Worm (Caenorhabditis elegans): Measurements from ENCODE around the gene cht-4.

Gene cht-4

ce11 chrIII:1652181-1652580, 5.1 kb downstream of the cht-4 start, which contains the start of gene Y22D7AL.1:
Gene Y22D7AL.1 (plus strand): TSS chrIII:1652481.
- no peak for TF ChIP-seq mec-3 (tag; optimal IDR thresholded peaks at IDR 0.05; ENCODE audit: borderline replicate concordance)
- no peak for TF ChIP-seq lim-6 (tag; optimal IDR thresholded peaks at IDR 0.05)
- no peak for TF ChIP-seq pat-9 (tag; optimal IDR thresholded peaks at IDR 0.05)
- no peak for TF ChIP-seq eyg-1 (tag; optimal IDR thresholded peaks at IDR 0.05)
- TF ChIP-seq che-1 (tag; optimal IDR thresholded peaks at IDR 0.05) = no peak

DNA sequence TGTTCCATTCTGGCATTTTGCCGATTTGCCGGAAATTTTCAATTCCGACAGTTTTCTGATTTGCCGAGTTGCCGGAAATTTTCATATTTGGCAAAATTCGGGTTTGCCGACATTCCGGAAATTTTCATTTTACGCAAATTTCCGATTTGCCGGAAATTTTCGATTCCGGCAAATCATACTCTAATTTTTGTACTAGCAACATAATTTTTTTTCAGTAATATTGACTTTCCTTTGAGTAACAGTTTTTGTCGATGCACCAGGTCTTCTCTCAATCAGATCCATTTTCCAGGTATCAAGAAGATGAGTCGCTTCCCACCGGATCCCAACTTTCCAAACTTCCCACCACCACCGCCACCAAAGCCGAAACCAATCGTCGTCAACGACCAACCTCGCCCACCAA, 16.1 kb downstream of the cht-4 start, which contains the start of gene Y22D7AL.3:
Y22D7AL.3 (plus strand) TSS at position 301 of the 400 bp plus-strand sequence.
- no peak for TF ChIP-seq C38D4.7 (GFP tag; optimal IDR thresholded peaks at IDR 0.05)

- TF ChIP-seq hlh-15 (tag; optimal IDR thresholded peaks at IDR 0.05) = no peak
- no peak for TF ChIP-seq pqm-1 (tag; optimal IDR thresholded peaks at IDR 0.05)
- TF ChIP-seq pha-2 (tag; optimal IDR thresholded peaks at IDR 0.05) = no peak
- TF ChIP-seq ceh-22 (tag; optimal IDR thresholded peaks at IDR 0.05) = no peak
- no peak for TF ChIP-seq ceh-31 (tag; optimal IDR thresholded peaks at IDR 0.05)
- TF ChIP-seq K02D7.2 (tag; optimal IDR thresholded peaks at IDR 0.05) = no peak
Observed at ce11 chrIII:1638345-1638744, 18.9 kb downstream of the cht-4 start.

DNA sequence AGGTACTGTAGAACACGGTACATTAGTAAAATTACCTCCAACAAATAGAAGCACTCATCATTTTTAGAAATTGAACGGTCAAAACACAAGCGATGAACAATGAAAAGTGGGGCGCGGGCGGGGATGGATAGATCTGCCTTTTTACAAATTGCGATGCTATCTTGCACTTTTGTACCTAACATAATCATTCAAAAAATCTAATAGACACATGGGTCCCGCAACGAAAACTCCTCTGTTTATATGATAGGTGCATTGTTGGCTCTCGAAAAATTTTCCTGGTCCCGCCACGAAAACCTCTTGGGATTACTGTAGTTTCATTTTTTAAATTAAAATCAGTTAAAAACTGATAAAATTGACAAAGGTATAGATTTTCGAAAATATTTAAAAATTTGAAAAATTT, 23.0 kb downstream of the cht-4 start, which contains the start of gene Y22D7AL.11:
Y22D7AL.11 (minus strand) TSS at position 101 of the 400 bp plus-strand sequence.
- no peak for TF ChIP-seq hlh-30 (tag; optimal IDR thresholded peaks at IDR 0.05; ENCODE audit: insufficient read depth)
- no peak for TF ChIP-seq ceh-6 (GFP tag; optimal IDR thresholded peaks at IDR 0.05)
- no peak for TF ChIP-seq ceh-14 (tag; optimal IDR thresholded peaks at IDR 0.05)
- TF ChIP-seq gmeb-2 (tag; optimal IDR thresholded peaks at IDR 0.05) = no peak
- TF ChIP-seq pha-2 (tag; optimal IDR thresholded peaks at IDR 0.05) = no peak
- no peak for TF ChIP-seq unc-86 (tag; optimal IDR thresholded peaks at IDR 0.05)
- TF ChIP-seq odd-2 (tag; optimal IDR thresholded peaks at IDR 0.05) = no peak
- TF ChIP-seq zip-5 (tag; optimal IDR thresholded peaks at IDR 0.05) = no peak
- TF ChIP-seq sox-4 (tag; optimal IDR thresholded peaks at IDR 0.05) = no peak
- TF ChIP-seq ceh-45 (GFP tag; IDR thresholded peaks at IDR 0.05) = no peak
- TF ChIP-seq syd-9 (tag; optimal IDR thresholded peaks at IDR 0.05) = no peak
- no peak for TF ChIP-seq dve-1 (tag; optimal IDR thresholded peaks at IDR 0.05)
- TF ChIP-seq npax-4 (tag; optimal IDR thresholded peaks at IDR 0.05) = no peak
- no peak for TF ChIP-seq mec-3 (tag; optimal IDR thresholded peaks at IDR 0.05; ENCODE audit: borderline replicate concordance)
- TF ChIP-seq unc-42 (tag; optimal IDR thresholded peaks at IDR 0.05) = no peak

DNA sequence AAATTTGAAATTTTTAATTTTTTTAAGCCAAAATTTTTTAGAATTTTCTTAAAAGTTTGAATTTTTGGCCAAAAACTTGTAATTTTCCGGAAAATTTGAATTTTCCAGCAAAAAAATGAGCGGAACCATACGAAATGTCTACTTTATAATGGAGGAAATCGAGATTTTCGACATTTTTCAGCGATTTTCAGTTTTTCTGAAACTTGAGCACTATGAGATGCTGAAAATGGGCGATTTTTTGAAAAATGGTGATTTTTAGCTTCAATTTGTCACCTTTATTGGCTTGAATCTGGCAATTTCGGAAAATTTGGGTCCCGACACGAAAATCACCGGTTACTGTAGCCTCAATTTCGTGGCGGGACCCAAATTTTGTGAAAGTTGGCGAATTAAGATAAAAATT, 30.8 kb downstream of the cht-4 start, which contains the start of gene Y22D7AL.4:
Y22D7AL.4 (plus strand) TSS at position 109 of the 400 bp plus-strand sequence.
- TF ChIP-seq npax-4 (tag; optimal IDR thresholded peaks at IDR 0.05) (no peak), ceh-9 (tag; optimal IDR thresholded peaks at IDR 0.05) (no peak)

DNA sequence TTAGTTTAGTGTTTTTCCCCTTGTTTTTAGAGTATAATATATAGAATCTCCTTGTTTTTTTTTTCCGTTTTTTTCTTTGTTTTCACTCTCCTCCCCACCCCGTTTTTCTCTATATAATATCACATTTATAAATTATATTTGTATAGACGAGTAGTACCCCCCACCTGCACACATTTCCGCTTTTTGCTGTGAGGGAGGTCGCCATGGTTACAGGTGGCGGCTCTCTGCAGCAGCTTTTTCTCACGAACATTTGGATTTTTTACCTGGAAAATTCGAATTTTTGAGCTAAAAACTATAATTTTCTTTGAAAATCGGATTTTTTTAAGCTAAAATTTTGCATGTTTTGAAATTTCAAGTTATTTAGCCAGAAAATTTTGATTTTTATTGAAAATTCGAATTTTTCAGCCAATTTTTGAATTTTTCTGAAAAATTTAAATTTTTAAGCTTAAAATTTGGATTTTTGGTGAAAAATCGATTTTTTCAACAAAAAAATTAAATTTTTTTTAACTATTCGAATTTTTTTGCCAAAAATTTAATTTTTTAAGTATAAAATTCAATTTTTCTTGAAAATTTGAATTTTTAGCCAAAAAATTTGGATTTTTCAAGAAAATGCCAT, 31.5 kb downstream of the cht-4 start:
- TF ChIP-seq zip-5 (tag; optimal IDR thresholded peaks at IDR 0.05) (no peak), sox-2 (GFP tag; IDR thresholded peaks at IDR 0.05) (no peak), elt-4 (tag; optimal IDR thresholded peaks at IDR 0.05) (no peak), lin-11 (tag; optimal IDR thresholded peaks at IDR 0.05) (no peak), ceh-14 (tag; optimal IDR thresholded peaks at IDR 0.05) (no peak), nhr-232 (tag; optimal IDR thresholded peaks at IDR 0.05) (no peak), ama-1 (optimal IDR thresholded peaks at IDR 0.05) (no peak), ttx-3 (tag; optimal IDR thresholded peaks at IDR 0.05) (no peak), eyg-1 (tag; optimal IDR thresholded peaks at IDR 0.05) (no peak), T23F11.4 (GFP tag; optimal IDR thresholded peaks at IDR 0.05) (no peak), fax-1 (tag; optimal IDR thresholded peaks at IDR 0.05) (no peak)

All from whole organism, late embryonic.